Worm (Caenorhabditis elegans): ENCODE measurements around the gene ZK616.3.

- TF ChIP-seq ztf-11 (tag; optimal IDR thresholded peaks at IDR 0.05) (no peak), mdl-1 (tag; optimal IDR thresholded peaks at IDR 0.05) (no peak)
Measured at ce11 chrIV:5382609-5383008, 14.3 kb upstream of the ZK616.3 start, which contains the start of gene F41H10.1.

Measured in whole organism, L4 larva.